Fruit fly (Drosophila melanogaster) whole organism, embryonic: ENCODE data around the gene CG6067.

Experiments used
- Abd-B ChIP-seq: fragments of 200-800 bp; sonication (Bioruptor generic); optimal IDR thresholded peaks from 2 replicates; lab custom pipeline; 2018; ENCODE audit warnings: missing biosample characterization, mild to moderate bottlenecking, missing genetic modification characterization, moderate library complexity
- Adf1 ChIP-seq: fragments of 200-800 bp; sonication (Bioruptor generic); IDR thresholded peaks from 2 replicates; pipeline ENCODE4 v1.3.6; 2022; ENCODE audit warnings: missing biosample characterization, missing genetic modification characterization
- CG10274 ChIP-seq: fragments of 200-800 bp; sonication (Bioruptor generic); optimal IDR thresholded peaks from 3 replicates; lab custom pipeline; 2017; ENCODE audit warnings: missing biosample characterization, mild to moderate bottlenecking, missing genetic modification characterization
- CG10366 ChIP-seq: fragments of 200-800 bp; sonication (Bioruptor generic); IDR thresholded peaks from 2 replicates; pipeline ENCODE4 v1.3.6; 2022; ENCODE audit warnings: missing biosample characterization, missing genetic modification characterization
- CG10431 ChIP-seq: fragments of 200-800 bp; sonication (Bioruptor generic); optimal IDR thresholded peaks from 3 replicates; lab custom pipeline; 2018; ENCODE audit warnings: missing biosample characterization, mild to moderate bottlenecking, missing genetic modification characterization
- CG11398 ChIP-seq: fragments of 200-800 bp; sonication (Bioruptor generic); optimal IDR thresholded peaks from 2 replicates; lab custom pipeline; 2016; ENCODE audit warnings: missing biosample characterization, missing genetic modification characterization
- CG12104 ChIP-seq: fragments of 200-800 bp; sonication (Bioruptor generic); optimal IDR thresholded peaks from 3 replicates; lab custom pipeline; 2016; ENCODE audit warnings: missing biosample characterization, missing genetic modification characterization
- CG12236 ChIP-seq: fragments of 200-800 bp; sonication (Bioruptor generic); optimal IDR thresholded peaks from 2 replicates; lab custom pipeline; 2016; ENCODE audit warnings: missing biosample characterization, missing genetic modification characterization
- CG13296 ChIP-seq: fragments of 200-800 bp; sonication (Bioruptor generic); optimal IDR thresholded peaks from 3 replicates; lab custom pipeline; 2018; ENCODE audit warnings: missing biosample characterization, mild to moderate bottlenecking, missing genetic modification characterization
- CG1603 ChIP-seq: fragments of 200-800 bp; sonication (Bioruptor generic); optimal IDR thresholded peaks from 2 replicates; lab custom pipeline; 2019; ENCODE audit warnings: missing biosample characterization, mild to moderate bottlenecking, missing genetic modification characterization, moderate library complexity
- CG1647 ChIP-seq: fragments of 200-800 bp; sonication (Bioruptor generic); optimal IDR thresholded peaks from 3 replicates; lab custom pipeline; 2016; ENCODE audit warnings: missing biosample characterization, missing genetic modification characterization
- CG16863 ChIP-seq: fragments of 200-800 bp; sonication (Bioruptor generic); optimal IDR thresholded peaks from 3 replicates; lab custom pipeline; 2016; ENCODE audit warnings: missing biosample characterization, missing genetic modification characterization
- CG17186 ChIP-seq: fragments of 200-800 bp; sonication (Bioruptor generic); optimal IDR thresholded peaks from 3 replicates; lab custom pipeline; 2017; ENCODE audit warnings: missing biosample characterization, missing genetic modification reagents, missing genetic modification characterization
- CG17361 ChIP-seq: fragments of 200-800 bp; sonication (Bioruptor generic); IDR thresholded peaks from 3 replicates; pipeline ENCODE4 v1.3.6; 2022; ENCODE audit warnings: missing biosample characterization, missing genetic modification characterization
- CG18619 ChIP-seq: fragments of 200-800 bp; sonication (Bioruptor generic); optimal IDR thresholded peaks from 3 replicates; lab custom pipeline; 2017; ENCODE audit warnings: missing biosample characterization, mild to moderate bottlenecking, missing genetic modification characterization
- CG2199 ChIP-seq: fragments of 200-800 bp; sonication (Bioruptor generic); IDR thresholded peaks from 3 replicates; pipeline ENCODE4 v1.3.6; 2022; ENCODE audit warnings: missing biosample characterization, missing genetic modification characterization
- CG3281 ChIP-seq: fragments of 200-800 bp; sonication (Bioruptor generic); optimal IDR thresholded peaks from 3 replicates; lab custom pipeline; 2017; ENCODE audit warnings: missing biosample characterization, mild to moderate bottlenecking, missing genetic modification characterization
- CG34422 ChIP-seq: fragments of 200-800 bp; sonication (Bioruptor generic); IDR thresholded peaks from 3 replicates; pipeline ENCODE4 v1.3.6; 2022; ENCODE audit warnings: missing biosample characterization, missing genetic modification characterization
- CG4854 ChIP-seq: fragments of 200-800 bp; sonication (Bioruptor generic); optimal IDR thresholded peaks from 2 replicates; lab custom pipeline; 2016; ENCODE audit warnings: missing biosample characterization, missing genetic modification characterization, inconsistent platforms
- CG6254 ChIP-seq: fragments of 200-800 bp; sonication (Bioruptor generic); optimal IDR thresholded peaks from 3 replicates; lab custom pipeline; 2017; ENCODE audit warnings: mild to moderate bottlenecking, missing biosample characterization, missing genetic modification reagents, missing genetic modification characterization
- CG6683 ChIP-seq: fragments of 200-800 bp; sonication (Bioruptor generic); optimal IDR thresholded peaks from 2 replicates; lab custom pipeline; 2017; ENCODE audit warnings: missing biosample characterization, mild to moderate bottlenecking, missing genetic modification characterization, missing genetic modification reagents
- CG7839 ChIP-seq: fragments of 200-800 bp; sonication (Bioruptor generic); optimal IDR thresholded peaks from 3 replicates; lab custom pipeline; 2018; ENCODE audit warnings: missing biosample characterization, mild to moderate bottlenecking, missing genetic modification characterization, moderate library complexity
- CG8944 ChIP-seq: fragments of 200-800 bp; sonication (Bioruptor generic); optimal IDR thresholded peaks from 3 replicates; lab custom pipeline; 2016; ENCODE audit warnings: missing biosample characterization, missing genetic modification characterization
- CTCF ChIP-seq: fragments of 200-800 bp; sonication (Bioruptor generic); optimal IDR thresholded peaks from 2 replicates; lab custom pipeline; 2017; ENCODE audit warnings: missing biosample characterization, mild to moderate bottlenecking, missing genetic modification characterization, moderate library complexity
- D ChIP-seq, 2 experiments: fragments of 200-800 bp in 1 of 2; fragments of >200 bp in 1 of 2; sonication (Bioruptor generic) in 1 of 2; optimal IDR thresholded peaks; 2 replicates in 1 of 2; 3 replicates in 1 of 2; lab custom pipeline; 2017; ENCODE audit warnings: mild to moderate bottlenecking in 1 of 2, missing biosample characterization in 1 of 2, missing genetic modification characterization in 1 of 2, missing genetic modification reagents in 1 of 2
- Dbx ChIP-seq: fragments of 200-800 bp; sonication (Bioruptor generic); IDR thresholded peaks from 3 replicates; pipeline ENCODE4 v1.3.6; 2022; ENCODE audit warnings: missing biosample characterization, missing genetic modification characterization
- Dek ChIP-seq: fragments of 200-800 bp; sonication (Bioruptor generic); optimal IDR thresholded peaks from 3 replicates; lab custom pipeline; 2019; ENCODE audit warnings: missing biosample characterization, mild to moderate bottlenecking, missing genetic modification characterization, moderate library complexity
- E2f1 ChIP-seq: fragments of 200-800 bp; sonication (Bioruptor generic); IDR thresholded peaks from 2 replicates; pipeline ENCODE4 v1.3.6; 2022; ENCODE audit warnings: missing biosample characterization, missing genetic modification characterization
- Fer3 ChIP-seq: fragments of 200-800 bp; sonication (Bioruptor generic); optimal IDR thresholded peaks from 2 replicates; lab custom pipeline; 2018; ENCODE audit warnings: missing biosample characterization, mild to moderate bottlenecking, missing genetic modification characterization, moderate library complexity
- HLH4C ChIP-seq: fragments of 200-800 bp; sonication (Bioruptor generic); IDR thresholded peaks from 3 replicates; pipeline ENCODE4 v1.3.6; 2022; ENCODE audit warnings: missing biosample characterization, missing genetic modification characterization; ENCODE audit not compliant: partially characterized antibody
- HLH54F ChIP-seq: fragments of 200-800 bp; sonication (Bioruptor generic); optimal IDR thresholded peaks from 3 replicates; lab custom pipeline; 2016; ENCODE audit warnings: missing biosample characterization, missing genetic modification characterization
- Hsf ChIP-seq: fragments of 200-800 bp; sonication (Bioruptor generic); optimal IDR thresholded peaks from 3 replicates; lab custom pipeline; 2016; ENCODE audit warnings: missing biosample characterization, missing genetic modification characterization
- Jarid2 ChIP-seq: fragments of 200-800 bp; sonication (Bioruptor generic); optimal IDR thresholded peaks from 3 replicates; lab custom pipeline; 2017; ENCODE audit warnings: mild to moderate bottlenecking, missing biosample characterization, missing genetic modification reagents, missing genetic modification characterization
- Lhr ChIP-seq: fragments of 200-800 bp; sonication (Bioruptor generic); optimal IDR thresholded peaks from 3 replicates; lab custom pipeline; 2017; ENCODE audit warnings: mild to moderate bottlenecking, missing biosample characterization, missing genetic modification reagents, missing genetic modification characterization
- Nf-YC ChIP-seq: fragments of 200-800 bp; optimal IDR thresholded peaks from 3 replicates; lab custom pipeline; 2019; ENCODE audit warnings: missing biosample characterization, mild to moderate bottlenecking, missing genetic modification characterization, moderate library complexity
- Side ChIP-seq: fragments of 200-800 bp; sonication (Bioruptor generic); optimal IDR thresholded peaks from 2 replicates; lab custom pipeline; 2016; ENCODE audit warnings: missing biosample characterization, missing genetic modification characterization
- TFAM ChIP-seq: fragments of 200-800 bp; sonication (Bioruptor generic); optimal IDR thresholded peaks from 2 replicates; lab custom pipeline; 2017; ENCODE audit warnings: missing biosample characterization, missing genetic modification characterization, inconsistent platforms
- cas ChIP-seq: fragments of 200-800 bp; sonication (Bioruptor generic); IDR thresholded peaks from 2 replicates; pipeline ENCODE4 v1.3.6; 2022; ENCODE audit warnings: missing biosample characterization, missing genetic modification characterization
- chm ChIP-seq: fragments of 200-800 bp; sonication (Bioruptor generic); IDR thresholded peaks from 2 replicates; pipeline ENCODE4 v1.3.6; 2022; ENCODE audit warnings: missing biosample characterization, missing genetic modification characterization
- da ChIP-seq: fragments of 200-800 bp; sonication (Bioruptor generic); optimal IDR thresholded peaks from 2 replicates; lab custom pipeline; 2016; ENCODE audit warnings: missing biosample characterization, missing genetic modification characterization
- dimm ChIP-seq: fragments of 200-800 bp; sonication (Bioruptor generic); IDR thresholded peaks from 2 replicates; pipeline ENCODE4 v1.3.6; 2022; ENCODE audit warnings: missing biosample characterization, missing genetic modification characterization
- eyg ChIP-seq: fragments of 200-800 bp; sonication (Bioruptor generic); optimal IDR thresholded peaks from 3 replicates; lab custom pipeline; 2016; ENCODE audit warnings: missing biosample characterization, missing genetic modification characterization
- gfzf ChIP-seq: fragments of 200-800 bp; sonication (Bioruptor generic); optimal IDR thresholded peaks from 2 replicates; lab custom pipeline; 2016; ENCODE audit warnings: missing biosample characterization, mild to moderate bottlenecking, missing genetic modification characterization, moderate library complexity
- oc ChIP-seq: fragments of 200-800 bp; sonication (Bioruptor generic); optimal IDR thresholded peaks from 2 replicates; lab custom pipeline; 2018; ENCODE audit warnings: missing biosample characterization, mild to moderate bottlenecking, missing genetic modification characterization, moderate library complexity
- otp ChIP-seq: fragments of 200-800 bp; sonication (Bioruptor generic); IDR thresholded peaks from 3 replicates; pipeline ENCODE4, ENCODE4 v1.3.6; 2022; ENCODE audit warnings: missing biosample characterization, missing genetic modification characterization
- pita ChIP-seq: fragments of 200-800 bp; sonication (Bioruptor generic); optimal IDR thresholded peaks from 2 replicates; lab custom pipeline; 2017; ENCODE audit warnings: missing biosample characterization, mild to moderate bottlenecking, missing genetic modification characterization
- psq ChIP-seq: fragments of 200-800 bp; sonication (Bioruptor generic); optimal IDR thresholded peaks from 2 replicates; lab custom pipeline; 2017; ENCODE audit warnings: missing biosample characterization, missing genetic modification characterization
- pum ChIP-seq: fragments of 200-800 bp; sonication (Bioruptor generic); optimal IDR thresholded peaks from 2 replicates; lab custom pipeline; 2016; ENCODE audit warnings: missing biosample characterization, missing genetic modification characterization
- slp2 ChIP-seq: fragments of 200-800 bp; sonication (Bioruptor generic); optimal IDR thresholded peaks from 2 replicates; lab custom pipeline; 2016; ENCODE audit warnings: missing biosample characterization, missing genetic modification characterization
- z ChIP-seq: fragments of 200-800 bp; sonication (Bioruptor generic); IDR thresholded peaks from 3 replicates; pipeline ENCODE4 v1.3.6; 2022; ENCODE audit warnings: missing biosample characterization, missing genetic modification characterization
- zfh1 ChIP-seq: fragments of 200-800 bp; sonication (Bioruptor generic); IDR thresholded peaks from 3 replicates; pipeline ENCODE4 v1.3.6; 2022; ENCODE audit warnings: missing biosample characterization, missing genetic modification characterization
- zfh2 ChIP-seq: fragments of 200-800 bp; sonication (Bioruptor generic); optimal IDR thresholded peaks from 2 replicates; lab custom pipeline; 2016; ENCODE audit warnings: missing biosample characterization, missing genetic modification characterization

The CG6067 gene

DNA sequence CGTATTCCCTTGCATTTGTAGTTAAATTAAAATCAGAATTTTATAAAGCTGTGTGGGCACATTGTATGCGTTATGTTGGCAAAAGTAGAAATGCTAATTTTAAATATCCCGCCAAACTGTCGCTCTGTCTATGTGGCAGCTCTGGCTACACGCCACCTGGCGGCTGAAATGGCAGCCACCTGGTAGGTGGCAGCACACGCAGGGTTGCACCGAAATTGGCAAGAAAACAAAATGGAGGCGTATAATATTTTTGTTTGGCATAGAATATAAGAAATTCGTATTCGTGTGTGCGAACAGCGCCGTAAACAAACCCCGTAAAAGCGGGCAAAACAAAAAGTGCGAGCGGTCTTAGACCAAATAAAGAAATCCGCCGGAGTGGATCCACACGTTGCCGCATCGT lies 47.5 kb upstream of the CG6067 start, which contains the start of gene CG12236 (continued):
- TF ChIP-seq CG17186 (peak; percentile 85), CG1647 (peak; percentile 1), HLH4C (GFP tag; lab: Robert Waterston, UW) (no peak), E2f1 (GFP tag; lab: Robert Waterston, UW) (peak; percentile 28; the same call in 1 of the 2 replicates), chm (GFP tag; lab: Robert Waterston, UW) (no peak), CG12236 (GFP tag; lab: Kevin White, UChicago) (peak; percentile 20), CG18619 (GFP tag; lab: Kevin White, UChicago) (peak; percentile 36), TFAM (GFP tag; lab: Kevin White, UChicago) (no peak), CG10274 (GFP tag; lab: Kevin White, UChicago) (no peak), Dek (tag; lab: Kevin White, UChicago) (peak; percentile 38), CG17361 (GFP tag; lab: Robert Waterston, UW) (0 out of 3 replicates have a peak, but pooled peaks have one; percentile 18), D (optimal IDR thresholded peaks at IDR 0.05; lab: Kevin White, UChicago) (no peak), D (GFP tag; optimal IDR thresholded peaks at IDR 0.05; lab: Kevin White, UChicago) (no peak), CG1603 (peak; percentile 88), zfh2 (GFP tag; lab: Kevin White, UChicago) (peak; percentile 41), CG8944 (GFP tag; lab: Kevin White, UChicago) (no peak), Fer3 (tag; lab: Kevin White, UChicago) (peak; percentile 36), Jarid2 (GFP tag; lab: Kevin White, UChicago) (no peak), CG2199 (GFP tag; lab: Robert Waterston, UW) (0 out of 3 replicates have a peak, but pooled peaks have one; percentile 55), CG6254 (GFP tag; lab: Kevin White, UChicago) (no peak), dimm (GFP tag; lab: Robert Waterston, UW) (no peak), da (GFP tag; lab: Kevin White, UChicago) (peak; percentile 58), Side (GFP tag; lab: Kevin White, UChicago) (peak; percentile 29), Dbx (GFP tag; lab: Robert Waterston, UW) (peak; percentile 71; the same call in 2 of the 3 replicates), CTCF (GFP tag; lab: Kevin White, UChicago) (peak; percentile 97), CG6683 (GFP tag; lab: Kevin White, UChicago) (no peak), CG16863 (GFP tag; lab: Kevin White, UChicago) (no peak), Abd-B (GFP tag; lab: Kevin White, UChicago) (no peak), Adf1 (peak; percentile 42; the same call in 1 of the 2 replicates), eyg (GFP tag; lab: Kevin White, UChicago) (no peak), CG10431 (GFP tag; lab: Kevin White, UChicago) (no peak), CG3281 (GFP tag; lab: Kevin White, UChicago) (peak; percentile 6), oc (no peak), otp (no peak), CG11398 (no peak), Hsf (GFP tag; lab: Kevin White, UChicago) (peak; percentile 44), slp2 (GFP tag; lab: Kevin White, UChicago) (peak; percentile 10), pita (no peak), HLH54F (GFP tag; lab: Kevin White, UChicago) (peak; percentile 24), CG13296 (GFP tag; lab: Kevin White, UChicago) (no peak), zfh1 (GFP tag; lab: Robert Waterston, UW) (peak; percentile 59; the same call in 2 of the 3 replicates), z (GFP tag; lab: Robert Waterston, UW) (no peak), CG7839 (tag; lab: Kevin White, UChicago) (peak; percentile 36), gfzf (GFP tag; lab: Kevin White, UChicago) (peak; percentile 43), Nf-YC (peak; percentile 47), CG10366 (GFP tag; lab: Robert Waterston, UW) (no peak), Lhr (GFP tag; lab: Kevin White, UChicago) (peak; percentile 83), psq (GFP tag; lab: Kevin White, UChicago) (no peak), pum (no peak), cas (no peak), CG4854 (GFP tag; lab: Kevin White, UChicago) (no peak), CG12104 (GFP tag; lab: Kevin White, UChicago) (no peak), CG34422 (GFP tag; lab: Robert Waterston, UW) (peak; percentile 69)
